Fruit fly (Drosophila melanogaster) whole organism, embryonic: Measurements from ENCODE around the gene trbd.
A peak's percentile ranks its signal among the peaks of the same experiment; 100 is the strongest.

ENCODE experiments used
- CG1024 ChIP-seq: fragments of 200-800 bp; sonication (Bioruptor generic); IDR thresholded peaks from 2 replicates; pipeline ENCODE4 v1.3.6; 2022; ENCODE audit warnings: missing biosample characterization, missing genetic modification characterization
- CG10565 ChIP-seq: fragments of 200-800 bp; sonication (Bioruptor generic); optimal IDR thresholded peaks from 3 replicates; lab custom pipeline; 2016; ENCODE audit warnings: missing biosample characterization, mild to moderate bottlenecking, missing genetic modification characterization
- CG10654 ChIP-seq: fragments of 200-800 bp; sonication (Bioruptor generic); optimal IDR thresholded peaks from 2 replicates; lab custom pipeline; 2016; ENCODE audit warnings: missing biosample characterization, missing genetic modification characterization
- CG11247 ChIP-seq: fragments of 200-800 bp; sonication (Bioruptor generic); IDR thresholded peaks from 2 replicates; pipeline ENCODE4 v1.3.6; 2022; ENCODE audit warnings: missing biosample characterization, missing genetic modification characterization
- CG1233 ChIP-seq: fragments of 200-800 bp; sonication (Bioruptor generic); optimal IDR thresholded peaks from 4 replicates; lab custom pipeline; 2018; ENCODE audit warnings: missing biosample characterization, mild to moderate bottlenecking, missing genetic modification characterization
- CG14050 ChIP-seq: fragments of 200-800 bp; sonication (Bioruptor generic); IDR thresholded peaks from 3 replicates; pipeline ENCODE4 v1.3.6; 2022; ENCODE audit warnings: missing biosample characterization, missing genetic modification characterization
- CG18476 ChIP-seq: fragments of 200-800 bp; sonication (Bioruptor generic); optimal IDR thresholded peaks from 2 replicates; lab custom pipeline; 2016; ENCODE audit warnings: missing biosample characterization, mild to moderate bottlenecking, missing genetic modification characterization
- CG2678 ChIP-seq: fragments of 200-800 bp; sonication (Bioruptor generic); optimal IDR thresholded peaks from 3 replicates; lab custom pipeline; 2019; ENCODE audit warnings: missing biosample characterization, mild to moderate bottlenecking, missing genetic modification characterization, moderate library complexity
- CG9817 ChIP-seq: fragments of 200-800 bp; sonication (Bioruptor generic); optimal IDR thresholded peaks from 2 replicates; lab custom pipeline; 2018; ENCODE audit warnings: missing biosample characterization, mild to moderate bottlenecking, missing genetic modification characterization, moderate library complexity
- Deaf1 ChIP-seq: fragments of 200-800 bp; optimal IDR thresholded peaks from 3 replicates; lab custom pipeline; 2019; ENCODE audit warnings: missing biosample characterization, mild to moderate bottlenecking, missing genetic modification characterization, moderate library complexity
- Dref ChIP-seq: fragments of 200-800 bp; sonication (Bioruptor generic); IDR thresholded peaks from 2 replicates; pipeline ENCODE4 v1.3.6; 2022; ENCODE audit warnings: missing biosample characterization, missing genetic modification characterization
- GATAe ChIP-seq: fragments of 200-800 bp; sonication (Bioruptor generic); conservative IDR thresholded peaks from 2 replicates; pipeline ENCODE4 v1.3.6; 2022; ENCODE audit warnings: missing biosample characterization, missing genetic modification characterization
- Hand ChIP-seq: fragments of 200-800 bp; sonication (Bioruptor generic); optimal IDR thresholded peaks from 2 replicates; lab custom pipeline; 2017; ENCODE audit warnings: mild to moderate bottlenecking, missing biosample characterization, missing genetic modification reagents, missing genetic modification characterization
- HmgD ChIP-seq: fragments of 200-800 bp; sonication (Bioruptor generic); optimal IDR thresholded peaks from 3 replicates; lab custom pipeline; 2016; ENCODE audit warnings: missing biosample characterization, missing genetic modification characterization
- Hr78 ChIP-seq, 2 experiments: fragments of 200-800 bp in 1 of 2; fragments of >200 bp in 1 of 2; sonication (Bioruptor generic) in 1 of 2; optimal IDR thresholded peaks; 2 replicates each; lab custom pipeline; 2017 to 2019; ENCODE audit warnings: missing biosample characterization in 2 of 2, missing genetic modification characterization in 2 of 2, mild to moderate bottlenecking in 1 of 2, moderate library complexity in 1 of 2
- Jarid2 ChIP-seq: fragments of 200-800 bp; sonication (Bioruptor generic); optimal IDR thresholded peaks from 3 replicates; lab custom pipeline; 2017; ENCODE audit warnings: mild to moderate bottlenecking, missing biosample characterization, missing genetic modification reagents, missing genetic modification characterization
- MBD-R2 ChIP-seq: fragments of 200-800 bp; sonication (Bioruptor generic); IDR thresholded peaks from 2 replicates; pipeline ENCODE4 v1.3.6; 2022; ENCODE audit warnings: missing biosample characterization, missing genetic modification characterization
- NC2β ChIP-seq: fragments of 200-800 bp; sonication (Bioruptor generic); optimal IDR thresholded peaks from 2 replicates; lab custom pipeline; 2016; ENCODE audit warnings: missing biosample characterization, missing genetic modification characterization
- NFAT ChIP-seq: fragments of 200-800 bp; sonication (Bioruptor generic); IDR thresholded peaks from 2 replicates; pipeline ENCODE4 v1.3.6; 2022; ENCODE audit warnings: missing biosample characterization, missing genetic modification characterization
- Nf-YB ChIP-seq: fragments of 200-800 bp; sonication (Bioruptor generic); optimal IDR thresholded peaks from 3 replicates; lab custom pipeline; 2019; ENCODE audit warnings: missing biosample characterization, mild to moderate bottlenecking, missing genetic modification characterization, moderate library complexity
- Pdp1 ChIP-seq, 2 experiments: fragments of 200-800 bp; sonication (Bioruptor generic); optimal IDR thresholded peaks; 3 replicates each; lab custom pipeline; 2016; ENCODE audit warnings: missing biosample characterization in 2 of 2, missing genetic modification characterization in 2 of 2, mild to moderate bottlenecking in 1 of 2, moderate library complexity in 1 of 2
- ac ChIP-seq: fragments of 200-800 bp; sonication (Bioruptor generic); optimal IDR thresholded peaks from 3 replicates; lab custom pipeline; 2017; ENCODE audit warnings: missing biosample characterization, mild to moderate bottlenecking, missing genetic modification characterization
- amos ChIP-seq: fragments of 200-800 bp; sonication (Bioruptor generic); IDR thresholded peaks from 2 replicates; pipeline ENCODE4 v1.3.6; 2022; ENCODE audit warnings: missing biosample characterization, missing genetic modification characterization; ENCODE audit not compliant: partially characterized antibody
- cad ChIP-seq: fragments of >200 bp; optimal IDR thresholded peaks from 2 replicates; lab custom pipeline; 2017; ENCODE audit warnings: missing biosample characterization, missing genetic modification characterization
- chinmo ChIP-seq: fragments of 200-800 bp; sonication (Bioruptor generic); IDR thresholded peaks from 4 replicates; pipeline ENCODE4 v1.3.6; 2022; ENCODE audit warnings: missing biosample characterization, missing genetic modification characterization; ENCODE audit not compliant: partially characterized antibody
- dpn ChIP-seq, 2 experiments: fragments of 200-800 bp; sonication (Bioruptor generic); optimal IDR thresholded peaks; 3 replicates each; lab custom pipeline; 2016; ENCODE audit warnings: missing biosample characterization in 2 of 2, missing genetic modification characterization in 2 of 2
- dysf ChIP-seq: fragments of 200-800 bp; sonication (Bioruptor generic); IDR thresholded peaks from 3 replicates; pipeline ENCODE4 v1.3.6; 2022; ENCODE audit warnings: missing biosample characterization, missing genetic modification characterization
- fd3F ChIP-seq: fragments of 200-800 bp; sonication (Bioruptor generic); optimal IDR thresholded peaks from 2 replicates; lab custom pipeline; 2018; ENCODE audit warnings: missing biosample characterization, mild to moderate bottlenecking, missing genetic modification characterization, moderate library complexity
- gt ChIP-seq: fragments of 200-800 bp; sonication (Bioruptor generic); IDR thresholded peaks from 2 replicates; pipeline ENCODE4 v1.3.6; 2022; ENCODE audit warnings: missing biosample characterization, missing genetic modification characterization
- jigr1 ChIP-seq: fragments of 200-800 bp; sonication (Bioruptor generic); IDR thresholded peaks from 3 replicates; pipeline ENCODE4 v1.3.6; 2022; ENCODE audit warnings: missing biosample characterization, missing genetic modification characterization
- klu ChIP-seq: fragments of 200-800 bp; sonication (Bioruptor generic); IDR thresholded peaks from 2 replicates; pipeline ENCODE4 v1.3.6; 2022; ENCODE audit warnings: missing biosample characterization, missing genetic modification characterization
- knrl ChIP-seq: fragments of 200-800 bp; sonication (Bioruptor generic); IDR thresholded peaks from 3 replicates; pipeline ENCODE4 v1.3.6; 2022; ENCODE audit warnings: missing biosample characterization, missing genetic modification characterization; ENCODE audit not compliant: partially characterized antibody
- lilli ChIP-seq: fragments of 200-800 bp; sonication (Bioruptor generic); optimal IDR thresholded peaks from 3 replicates; lab custom pipeline; 2016; ENCODE audit warnings: missing biosample characterization, missing genetic modification characterization
- org-1 ChIP-seq: fragments of 200-800 bp; sonication (Bioruptor generic); optimal IDR thresholded peaks from 2 replicates; lab custom pipeline; 2017; ENCODE audit warnings: missing biosample characterization, missing genetic modification characterization
- otp ChIP-seq: fragments of 200-800 bp; sonication (Bioruptor generic); IDR thresholded peaks from 3 replicates; pipeline ENCODE4, ENCODE4 v1.3.6; 2022; ENCODE audit warnings: missing biosample characterization, missing genetic modification characterization
- phol ChIP-seq: fragments of 200-800 bp; sonication (Bioruptor generic); optimal IDR thresholded peaks from 3 replicates; lab custom pipeline; 2018; ENCODE audit warnings: missing biosample characterization, mild to moderate bottlenecking, missing genetic modification characterization, moderate library complexity
- schlank ChIP-seq: fragments of 200-800 bp; sonication (Bioruptor generic); optimal IDR thresholded peaks from 2 replicates; lab custom pipeline; 2018; ENCODE audit warnings: missing biosample characterization, mild to moderate bottlenecking, missing genetic modification characterization
- sd ChIP-seq: fragments of 200-800 bp; sonication (Bioruptor generic); optimal IDR thresholded peaks from 3 replicates; lab custom pipeline; 2018; ENCODE audit warnings: missing biosample characterization, mild to moderate bottlenecking, missing genetic modification characterization, moderate library complexity
- sna ChIP-seq: fragments of 200-800 bp; sonication (Bioruptor generic); IDR thresholded peaks from 2 replicates; pipeline ENCODE4 v1.3.6; 2022; ENCODE audit warnings: missing biosample characterization, missing genetic modification characterization; ENCODE audit not compliant: partially characterized antibody
- sr ChIP-seq: fragments of 200-800 bp; sonication (Bioruptor generic); IDR thresholded peaks from 3 replicates; pipeline ENCODE4 v1.3.6; 2022; ENCODE audit warnings: missing biosample characterization, missing genetic modification characterization
- stc ChIP-seq: fragments of 200-800 bp; sonication (Bioruptor generic); IDR thresholded peaks from 2 replicates; pipeline ENCODE4 v1.3.6; 2022; ENCODE audit warnings: missing biosample characterization, missing genetic modification characterization
- zen2 ChIP-seq: fragments of 200-800 bp; sonication (Bioruptor generic); IDR thresholded peaks from 3 replicates; pipeline ENCODE4 v1.3.6; 2022; ENCODE audit warnings: missing biosample characterization, missing genetic modification characterization; ENCODE audit not compliant: partially characterized antibody

trbd gene

DNA sequence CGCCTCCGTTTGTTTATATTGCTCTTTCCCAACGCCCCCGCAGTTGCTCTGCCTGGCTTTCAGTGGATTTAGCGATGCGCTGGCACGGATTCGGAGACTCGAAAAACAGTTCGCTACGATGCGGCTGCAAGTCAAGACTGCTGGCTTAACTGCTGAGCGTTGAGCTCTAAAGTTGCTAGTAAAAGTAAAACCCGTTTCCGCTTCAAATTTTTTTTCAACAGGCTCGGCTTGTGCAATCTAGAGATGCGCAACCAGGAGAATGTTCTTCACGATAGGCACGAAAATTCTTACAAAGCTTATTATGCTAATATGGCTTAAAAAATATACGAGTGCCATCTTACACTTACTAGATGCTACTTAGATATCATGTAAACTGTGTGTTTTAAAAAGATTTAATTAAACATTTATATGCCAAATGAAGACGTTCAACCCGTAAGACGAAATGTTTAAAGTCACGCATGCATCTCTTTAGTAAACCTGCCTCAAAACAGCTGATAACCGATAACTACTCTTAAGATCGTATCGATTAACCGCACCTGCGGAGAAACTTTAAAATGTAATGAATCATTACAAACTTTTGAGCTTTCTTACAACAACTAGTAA, 36.5 kb upstream of the trbd start, which contains the start of gene CG12948 (continued):
- no peak for TF ChIP-seq Deaf1
- peak; percentile 18; the same call in 1 of the 2 replicates for TF ChIP-seq CG11247 (GFP tag; lab: Robert Waterston, UW)
- TF ChIP-seq NFAT = peak; percentile 64
- peak; percentile 72 for TF ChIP-seq lilli
- peak; percentile 56 for TF ChIP-seq Dref
- no peak; the same call in 2 of the 3 replicates for TF ChIP-seq CG14050 (GFP tag; lab: Robert Waterston, UW)
- TF ChIP-seq dpn (GFP tag; optimal IDR thresholded peaks at IDR 0.05; lab: Kevin White, UChicago) = peak; percentile 46 to 52
- peak; percentile 77 for TF ChIP-seq amos
- TF ChIP-seq Hr78 (GFP tag; optimal IDR thresholded peaks at IDR 0.05; lab: Kevin White, UChicago) = no peak
- TF ChIP-seq otp = no peak
- peak; percentile 56 for TF ChIP-seq schlank (tag; lab: Kevin White, UChicago)
- no peak for TF ChIP-seq Hand (GFP tag; lab: Kevin White, UChicago)
- no peak for TF ChIP-seq GATAe
- TF ChIP-seq knrl (GFP tag; lab: Robert Waterston, UW) = peak; percentile 87; the same call in 2 of the 3 replicates
- no peak for TF ChIP-seq ac (GFP tag; lab: Kevin White, UChicago)
- TF ChIP-seq CG10654 (GFP tag; lab: Kevin White, UChicago) = no peak
- TF ChIP-seq CG18476 (GFP tag; lab: Kevin White, UChicago) = no peak
- TF ChIP-seq zen2 (GFP tag; lab: Robert Waterston, UW) = peak; percentile 76; the same call in 1 of the 3 replicates
- no peak for TF ChIP-seq Jarid2 (GFP tag; lab: Kevin White, UChicago)
- peak; percentile 45 for TF ChIP-seq phol (tag; lab: Kevin White, UChicago)
- TF ChIP-seq stc (GFP tag; lab: Robert Waterston, UW) = no peak
- TF ChIP-seq gt = no peak
- peak; percentile 54 for TF ChIP-seq CG9817 (tag; lab: Kevin White, UChicago)
- no peak for TF ChIP-seq CG10565
- TF ChIP-seq MBD-R2 (GFP tag; lab: Robert Waterston, UW) = peak; percentile 71
- TF ChIP-seq Nf-YB (GFP tag; lab: Kevin White, UChicago) = peak; percentile 17
- TF ChIP-seq klu (GFP tag; lab: Robert Waterston, UW) = peak; percentile 56; the same call in 1 of the 2 replicates
- no peak for TF ChIP-seq org-1 (GFP tag; lab: Kevin White, UChicago)
- TF ChIP-seq sr = peak; percentile 93
- no peak for TF ChIP-seq fd3F (GFP tag; lab: Kevin White, UChicago)
- no peak for TF ChIP-seq NC2β (GFP tag; lab: Kevin White, UChicago)
- peak; percentile 67; the same call in 2 of the 3 replicates for TF ChIP-seq dysf (GFP tag; lab: Robert Waterston, UW)

- no peak for TF ChIP-seq jigr1
- TF ChIP-seq NFAT = no peak
- peak in 1 of 2 experiments; percentile 40 for TF ChIP-seq Pdp1 (GFP tag; optimal IDR thresholded peaks at IDR 0.05; lab: Kevin White, UChicago)
- no peak for TF ChIP-seq sna
These were observed 35.4 kb upstream of the trbd start, which contains the start of gene CG34409 for dm6 chr3R:9746267-9746666. CG34409 (minus strand) TSS chr3R:9746367.

dm6 chr3R:9745442-9745841, 34.6 kb upstream of the trbd start:
- TF ChIP-seq Dref = no peak
- TF ChIP-seq CG2678 = no peak
- TF ChIP-seq Hr78 (GFP tag; optimal IDR thresholded peaks at IDR 0.05; lab: Kevin White, UChicago) = no peak
- peak; percentile 53 for TF ChIP-seq cad (GFP tag; lab: Kevin White, UChicago)
- no peak for TF ChIP-seq CG1233 (GFP tag; lab: Kevin White, UChicago)
- TF ChIP-seq chinmo (GFP tag; lab: Robert Waterston, UW) = 0 out of 4 replicates have a peak, but pooled peaks have one; percentile 5
- TF ChIP-seq HmgD = no peak
- TF ChIP-seq sd (tag; lab: Kevin White, UChicago) = peak; percentile 1
- no peak for TF ChIP-seq CG1024 (GFP tag; lab: Robert Waterston, UW)
